Fruit fly (Drosophila melanogaster): ENCODE measurements around the gene Herc4.
A peak's percentile ranks its signal among the peaks of the same experiment; 100 is the strongest.

Gene Herc4

dm6 chr3L:1313039-1313766 lies at the start of gene Herc4, which contains the start of gene sturkopf:
TSS of gene Herc4 (plus strand) at chr3L:1313696.
TSS of gene sturkopf (minus strand) at chr3L:1313377.
- TF ChIP-seq EcR (GFP tag; optimal IDR thresholded peaks at IDR 0.05) (peak; percentile 68), Pif1B (GFP tag; optimal IDR thresholded peaks at IDR 0.05) (no peak), gl (tag; optimal IDR thresholded peaks at IDR 0.05) (no peak), CG10348 (GFP tag; IDR thresholded peaks at IDR 0.05) (no peak), D1 (tag; optimal IDR thresholded peaks at IDR 0.05) (no peak), CG8159 (tag; optimal IDR thresholded peaks at IDR 0.05) (peak; percentile 68), CG14655 (GFP tag; optimal IDR thresholded peaks at IDR 0.05) (no peak), CG32121 (GFP tag; IDR thresholded peaks at IDR 0.05) (0 out of 2 replicates have a peak, but pooled peaks have one; percentile 24), CG8301 (tag; optimal IDR thresholded peaks at IDR 0.05) (peak; percentile 63), Ets98B (GFP tag; IDR thresholded peaks at IDR 0.05) (peak; percentile 44), CG9948 (tag; optimal IDR thresholded peaks at IDR 0.05) (peak; percentile 64), CG12605 (GFP tag; IDR thresholded peaks at IDR 0.05) (peak; percentile 54), CG34367 (tag; optimal IDR thresholded peaks at IDR 0.05) (peak; percentile 39), CG13204 (GFP tag; optimal IDR thresholded peaks at IDR 0.05) (no peak), CG17806 (tag; optimal IDR thresholded peaks at IDR 0.05) (peak; percentile 18), Snoo (tag; optimal IDR thresholded peaks at IDR 0.05) (peak; percentile 90), Pif1A (GFP tag; optimal IDR thresholded peaks at IDR 0.05) (no peak), fd96Ca (GFP tag; IDR thresholded peaks at IDR 0.05) (peak; percentile 60), CG4496 (GFP tag; IDR thresholded peaks at IDR 0.05) (peak; percentile 59; the same call in 2 of the 3 replicates), CG15710 (tag; optimal IDR thresholded peaks at IDR 0.05) (peak; percentile 75)

dm6 chr3L:1264998-1265397 lies 48.5 kb upstream of the Herc4 start:
- TF ChIP-seq CG9948 (tag; optimal IDR thresholded peaks at IDR 0.05): peak; percentile 25
- no peak for TF ChIP-seq CG13204 (GFP tag; optimal IDR thresholded peaks at IDR 0.05)
- peak; percentile 25 for TF ChIP-seq CG8159 (tag; optimal IDR thresholded peaks at IDR 0.05)
- TF ChIP-seq Snoo (tag; optimal IDR thresholded peaks at IDR 0.05): peak; percentile 7
- no peak for TF ChIP-seq EcR (GFP tag; optimal IDR thresholded peaks at IDR 0.05)
- no peak for TF ChIP-seq Ets98B (GFP tag; IDR thresholded peaks at IDR 0.05)
- no peak for TF ChIP-seq CG32121 (GFP tag; IDR thresholded peaks at IDR 0.05)
- TF ChIP-seq Pif1A (GFP tag; optimal IDR thresholded peaks at IDR 0.05): peak; percentile 50
- TF ChIP-seq CG14655 (GFP tag; optimal IDR thresholded peaks at IDR 0.05): peak; percentile 69
- peak; percentile 57 for TF ChIP-seq Pif1B (GFP tag; optimal IDR thresholded peaks at IDR 0.05)
- peak; percentile 33 for TF ChIP-seq CG8301 (tag; optimal IDR thresholded peaks at IDR 0.05)

- TF ChIP-seq fd96Ca (GFP tag; IDR thresholded peaks at IDR 0.05): no peak
- no peak for TF ChIP-seq D1 (tag; optimal IDR thresholded peaks at IDR 0.05)
- no peak for TF ChIP-seq CG14655 (GFP tag; optimal IDR thresholded peaks at IDR 0.05)
- TF ChIP-seq rn (GFP tag; IDR thresholded peaks at IDR 0.05): no peak
- no peak for TF ChIP-seq CG10348 (GFP tag; IDR thresholded peaks at IDR 0.05)
- TF ChIP-seq Pif1B (GFP tag; optimal IDR thresholded peaks at IDR 0.05): no peak
- TF ChIP-seq EcR (GFP tag; optimal IDR thresholded peaks at IDR 0.05): peak; percentile 47
- TF ChIP-seq CG34367 (tag; optimal IDR thresholded peaks at IDR 0.05): no peak
- no peak for TF ChIP-seq gl (tag; optimal IDR thresholded peaks at IDR 0.05)
- TF ChIP-seq Ets98B (GFP tag; IDR thresholded peaks at IDR 0.05): peak; percentile 14; the same call in 1 of the 2 replicates
- no peak for TF ChIP-seq CG8159 (tag; optimal IDR thresholded peaks at IDR 0.05)
- TF ChIP-seq Pif1A (GFP tag; optimal IDR thresholded peaks at IDR 0.05): no peak
- peak; percentile 31; the same call in 1 of the 3 replicates for TF ChIP-seq CG4496 (GFP tag; IDR thresholded peaks at IDR 0.05)
- TF ChIP-seq CG17806 (tag; optimal IDR thresholded peaks at IDR 0.05): no peak
- no peak for TF ChIP-seq Snoo (tag; optimal IDR thresholded peaks at IDR 0.05)
- TF ChIP-seq CG13204 (GFP tag; optimal IDR thresholded peaks at IDR 0.05): peak; percentile 1
Measured at dm6 chr3L:1265423-1266002, 48.0 kb upstream of the Herc4 start.

dm6 chr3L:1269013-1269412 lies 44.5 kb upstream of the Herc4 start:
- no peak for TF ChIP-seq CG17806 (tag; optimal IDR thresholded peaks at IDR 0.05)
- peak; percentile 92 for TF ChIP-seq EcR (GFP tag; optimal IDR thresholded peaks at IDR 0.05)
- peak; percentile 29 for TF ChIP-seq CG13204 (GFP tag; optimal IDR thresholded peaks at IDR 0.05)
- TF ChIP-seq CG4496 (GFP tag; IDR thresholded peaks at IDR 0.05): no peak
- TF ChIP-seq CG9948 (tag; optimal IDR thresholded peaks at IDR 0.05): no peak

dm6 chr3L:1275767-1276166 lies 37.7 kb upstream of the Herc4 start, which contains the start of gene CG32333:
TSS of gene CG32333 (plus strand) at chr3L:1275956.
- TF ChIP-seq Ets98B (GFP tag; IDR thresholded peaks at IDR 0.05) (no peak), Pif1B (GFP tag; optimal IDR thresholded peaks at IDR 0.05) (no peak), CG12605 (GFP tag; IDR thresholded peaks at IDR 0.05) (no peak), CG32121 (GFP tag; IDR thresholded peaks at IDR 0.05) (no peak), EcR (GFP tag; optimal IDR thresholded peaks at IDR 0.05) (no peak), CG14655 (GFP tag; optimal IDR thresholded peaks at IDR 0.05) (no peak), CG8301 (tag; optimal IDR thresholded peaks at IDR 0.05) (no peak), CG34367 (tag; optimal IDR thresholded peaks at IDR 0.05) (no peak)

dm6 chr3L:1277937-1278336 lies 35.6 kb upstream of the Herc4 start:
- TF ChIP-seq CG17806 (tag; optimal IDR thresholded peaks at IDR 0.05) (no peak), CG34367 (tag; optimal IDR thresholded peaks at IDR 0.05) (no peak), D1 (tag; optimal IDR thresholded peaks at IDR 0.05) (no peak), CG14655 (GFP tag; optimal IDR thresholded peaks at IDR 0.05) (peak; percentile 6), CG8159 (tag; optimal IDR thresholded peaks at IDR 0.05) (peak; percentile 4)
